Fruit fly (Drosophila melanogaster) whole organism, prepupa: ENCODE results near the gene CG18754.

ENCODE experiments used
- CG10631 ChIP-seq: fragments of 200-800 bp; sonication (Bioruptor generic); optimal IDR thresholded peaks from 2 replicates; lab custom pipeline; 2016; ENCODE audit warnings: missing biosample characterization, missing genetic modification characterization
- CG10669 ChIP-seq: fragments of 200-800 bp; sonication (Bioruptor generic); optimal IDR thresholded peaks from 3 replicates; lab custom pipeline; 2018; ENCODE audit warnings: missing biosample characterization, mild to moderate bottlenecking, missing genetic modification characterization, moderate library complexity
- CG11294 ChIP-seq: fragments of 200-800 bp; sonication (Bioruptor generic); IDR thresholded peaks from 2 replicates; pipeline ENCODE4 v1.3.6; 2022; ENCODE audit warnings: missing biosample characterization, missing genetic modification characterization
- CG11762 ChIP-seq: fragments of 200-800 bp; sonication (Bioruptor generic); optimal IDR thresholded peaks from 3 replicates; lab custom pipeline; 2016; ENCODE audit warnings: missing biosample characterization, missing genetic modification characterization; ENCODE audit not compliant: insufficient read depth
- CG11902 ChIP-seq: fragments of 200-800 bp; sonication (Bioruptor generic); optimal IDR thresholded peaks from 3 replicates; lab custom pipeline; 2016; ENCODE audit warnings: missing biosample characterization, missing genetic modification characterization
- CG15336 ChIP-seq: fragments of 200-800 bp; sonication (Bioruptor generic); IDR thresholded peaks from 2 replicates; pipeline ENCODE4 v1.3.6; 2022; ENCODE audit warnings: missing biosample characterization, missing genetic modification characterization
- CG3032 ChIP-seq: fragments of 200-800 bp; optimal IDR thresholded peaks from 2 replicates; lab custom pipeline; 2019; ENCODE audit warnings: missing biosample characterization, mild to moderate bottlenecking, missing genetic modification characterization, moderate library complexity
- CG31627 ChIP-seq: fragments of 200-800 bp; sonication (Bioruptor generic); optimal IDR thresholded peaks from 3 replicates; lab custom pipeline; 2016; ENCODE audit warnings: missing biosample characterization, missing genetic modification characterization
- CG32006 ChIP-seq: fragments of 200-800 bp; sonication (Bioruptor generic); optimal IDR thresholded peaks from 3 replicates; lab custom pipeline; 2017; ENCODE audit warnings: missing biosample characterization, mild to moderate bottlenecking, missing genetic modification characterization
- CG34406 ChIP-seq: fragments of 200-800 bp; sonication (Bioruptor generic); optimal IDR thresholded peaks from 3 replicates; lab custom pipeline; 2016; ENCODE audit warnings: missing biosample characterization, missing genetic modification characterization
- CG3919 ChIP-seq: fragments of 200-800 bp; sonication (Bioruptor generic); optimal IDR thresholded peaks from 3 replicates; lab custom pipeline; 2016; ENCODE audit warnings: missing biosample characterization, missing genetic modification characterization
- CG6163 ChIP-seq: fragments of 200-800 bp; sonication (Bioruptor generic); IDR thresholded peaks from 3 replicates; pipeline ENCODE4 v1.3.6; 2022; ENCODE audit warnings: missing biosample characterization, missing genetic modification characterization
- CG6792 ChIP-seq: fragments of 200-800 bp; sonication (Bioruptor generic); optimal IDR thresholded peaks from 3 replicates; lab custom pipeline; 2016; ENCODE audit warnings: missing biosample characterization, missing genetic modification characterization
- CG6808 ChIP-seq: fragments of 200-800 bp; sonication (Bioruptor generic); optimal IDR thresholded peaks from 3 replicates; lab custom pipeline; 2017; ENCODE audit warnings: missing biosample characterization, missing genetic modification characterization, mild to moderate bottlenecking, moderate library complexity, missing genetic modification reagents
- CG6854 ChIP-seq: fragments of 200-800 bp; sonication (Bioruptor generic); optimal IDR thresholded peaks from 2 replicates; lab custom pipeline; 2017; ENCODE audit warnings: missing biosample characterization, mild to moderate bottlenecking, missing genetic modification characterization
- CG7368 ChIP-seq: fragments of 200-800 bp; sonication (Bioruptor generic); optimal IDR thresholded peaks from 3 replicates; lab custom pipeline; 2016; ENCODE audit warnings: missing biosample characterization, missing genetic modification characterization
- CG8119 ChIP-seq: fragments of 200-800 bp; sonication (Bioruptor generic); IDR thresholded peaks from 3 replicates; pipeline ENCODE4 v1.3.6; 2022; ENCODE audit warnings: missing biosample characterization, missing genetic modification characterization
- CG8319 ChIP-seq: fragments of 200-800 bp; sonication (Bioruptor generic); optimal IDR thresholded peaks from 3 replicates; lab custom pipeline; 2016; ENCODE audit warnings: missing biosample characterization, missing genetic modification characterization
- CG9139 ChIP-seq: fragments of 200-800 bp; sonication (Bioruptor generic); optimal IDR thresholded peaks from 3 replicates; lab custom pipeline; 2017; ENCODE audit warnings: missing biosample characterization, mild to moderate bottlenecking, missing genetic modification characterization
- Eip75B ChIP-seq: fragments of 200-800 bp; sonication (Bioruptor generic); optimal IDR thresholded peaks from 3 replicates; lab custom pipeline; 2016; ENCODE audit warnings: missing biosample characterization, missing genetic modification characterization
- Eip78C ChIP-seq: fragments of 200-800 bp; sonication (Bioruptor generic); peaks from one replicate; lab custom pipeline; 2016; ENCODE audit warnings: missing biosample characterization, missing genetic modification characterization
- Eip93F ChIP-seq: fragments of 200-800 bp; sonication (Bioruptor generic); optimal IDR thresholded peaks from 2 replicates; lab custom pipeline; 2016; ENCODE audit warnings: missing biosample characterization, mild to moderate bottlenecking, missing genetic modification characterization
- Ets96B ChIP-seq: fragments of 200-800 bp; optimal IDR thresholded peaks from 2 replicates; lab custom pipeline; 2019; ENCODE audit warnings: missing biosample characterization, mild to moderate bottlenecking, missing genetic modification characterization, moderate library complexity
- Gug ChIP-seq: fragments of 200-800 bp; sonication (Bioruptor generic); IDR thresholded peaks from 2 replicates; pipeline ENCODE4 v1.3.6; 2022; ENCODE audit warnings: missing biosample characterization, missing genetic modification characterization
- Hr38 ChIP-seq: sonication (Bioruptor generic); optimal IDR thresholded peaks from 2 replicates; lab custom pipeline; 2016; ENCODE audit warnings: missing biosample characterization, missing genetic modification characterization
- Hr39 ChIP-seq: fragments of 200-800 bp; sonication (Bioruptor generic); optimal IDR thresholded peaks from 2 replicates; lab custom pipeline; 2016; ENCODE audit warnings: missing biosample characterization, missing genetic modification characterization
- Hr4 ChIP-seq: fragments of 200-800 bp; sonication (Bioruptor generic); optimal IDR thresholded peaks from 3 replicates; lab custom pipeline; 2016; ENCODE audit warnings: missing biosample characterization, missing genetic modification characterization
- Lpt ChIP-seq: fragments of 200-800 bp; sonication (Bioruptor generic); optimal IDR thresholded peaks from 3 replicates; lab custom pipeline; 2016; ENCODE audit warnings: missing biosample characterization, missing genetic modification characterization
- Met ChIP-seq: fragments of 200-800 bp; sonication (Bioruptor generic); optimal IDR thresholded peaks from 3 replicates; lab custom pipeline; 2016; ENCODE audit warnings: missing biosample characterization, missing genetic modification characterization
- OdsH ChIP-seq: fragments of 200-800 bp; sonication (Bioruptor generic); optimal IDR thresholded peaks from 3 replicates; lab custom pipeline; 2016; ENCODE audit warnings: missing biosample characterization, missing genetic modification characterization
- Sox102F ChIP-seq: fragments of 200-800 bp; sonication (Bioruptor generic); optimal IDR thresholded peaks from 2 replicates; lab custom pipeline; 2016; ENCODE audit warnings: missing biosample characterization, mild to moderate bottlenecking, missing genetic modification characterization
- Sox14 ChIP-seq: fragments of 200-800 bp; sonication (Bioruptor generic); optimal IDR thresholded peaks from 3 replicates; lab custom pipeline; 2016; ENCODE audit warnings: missing biosample characterization, missing genetic modification characterization
- Sox15 ChIP-seq: fragments of 200-800 bp; sonication (Bioruptor generic); optimal IDR thresholded peaks from 3 replicates; lab custom pipeline; 2016; ENCODE audit warnings: missing biosample characterization, missing genetic modification characterization
- acj6 ChIP-seq: fragments of 200-800 bp; sonication (Bioruptor generic); optimal IDR thresholded peaks from 3 replicates; lab custom pipeline; 2016; ENCODE audit warnings: missing biosample characterization, missing genetic modification characterization
- dac ChIP-seq: fragments of 200-800 bp; sonication (Bioruptor generic); optimal IDR thresholded peaks from 2 replicates; lab custom pipeline; 2017; ENCODE audit warnings: missing biosample characterization, mild to moderate bottlenecking, missing genetic modification characterization
- eg ChIP-seq: fragments of 200-800 bp; sonication (Bioruptor generic); IDR thresholded peaks from 3 replicates; pipeline ENCODE4 v1.3.6; 2022; ENCODE audit warnings: missing biosample characterization, missing genetic modification characterization
- fd59A ChIP-seq: fragments of 200-800 bp; sonication (Bioruptor generic); optimal IDR thresholded peaks from 2 replicates; lab custom pipeline; 2017; ENCODE audit warnings: missing biosample characterization, mild to moderate bottlenecking, missing genetic modification characterization, missing genetic modification reagents
- fd85E ChIP-seq: fragments of 200-800 bp; sonication (Bioruptor generic); optimal IDR thresholded peaks from 3 replicates; lab custom pipeline; 2016; ENCODE audit warnings: missing biosample characterization, missing genetic modification characterization
- fkh ChIP-seq: fragments of 200-800 bp; sonication (Bioruptor generic); optimal IDR thresholded peaks from 3 replicates; lab custom pipeline; 2017; ENCODE audit warnings: missing biosample characterization, mild to moderate bottlenecking, missing genetic modification characterization, moderate library complexity
- lz ChIP-seq: fragments of 200-800 bp; sonication (Bioruptor generic); optimal IDR thresholded peaks from 3 replicates; lab custom pipeline; 2016; ENCODE audit warnings: missing biosample characterization, missing genetic modification characterization
- net ChIP-seq: fragments of 200-800 bp; sonication (Bioruptor generic); optimal IDR thresholded peaks from 3 replicates; lab custom pipeline; 2016; ENCODE audit warnings: missing biosample characterization, missing genetic modification characterization
- pdm3 ChIP-seq: fragments of 200-800 bp; sonication (Bioruptor generic); optimal IDR thresholded peaks from 3 replicates; lab custom pipeline; 2016; ENCODE audit warnings: missing biosample characterization, missing genetic modification characterization
- salr ChIP-seq, 2 experiments: fragments of 200-800 bp; sonication (Bioruptor generic); optimal IDR thresholded peaks; 3 replicates each; lab custom pipeline; 2016 to 2018; ENCODE audit warnings: missing biosample characterization in 2 of 2, missing genetic modification characterization in 2 of 2, mild to moderate bottlenecking in 1 of 2
- ss ChIP-seq, 2 experiments: fragments of 200-800 bp; sonication (Bioruptor generic); optimal IDR thresholded peaks; 2 replicates in 1 of 2; 3 replicates in 1 of 2; lab custom pipeline; 2017 to 2018; ENCODE audit warnings: mild to moderate bottlenecking in 2 of 2, missing biosample characterization in 2 of 2, missing genetic modification characterization in 2 of 2, moderate library complexity in 1 of 2
- svp ChIP-seq: fragments of 200-800 bp; sonication (Bioruptor generic); peaks from one replicate; lab custom pipeline; 2016; ENCODE audit warnings: missing biosample characterization, missing genetic modification characterization
- vri ChIP-seq: fragments of 200-800 bp; sonication (Bioruptor generic); optimal IDR thresholded peaks from 3 replicates; lab custom pipeline; 2016; ENCODE audit warnings: missing biosample characterization, mild to moderate bottlenecking, missing genetic modification characterization

CG18754 gene

dm6 chr3R:23669401-23670216, 14.2 kb upstream of the CG18754 start, which contains the start of gene CG31145 (continued):
- TF ChIP-seq CG6163 (GFP tag; lab: Robert Waterston, UW): peak; percentile 99
- peak; percentile 99 for TF ChIP-seq CG6854
- peak; percentile 100 for TF ChIP-seq dac (GFP tag; lab: Kevin White, UChicago)
- TF ChIP-seq CG32006 (GFP tag; lab: Kevin White, UChicago): peak; percentile 100
- peak; percentile 100 for TF ChIP-seq svp (GFP tag; lab: Kevin White, UChicago)
- peak; percentile 100 for TF ChIP-seq Sox102F
- TF ChIP-seq fkh: peak; percentile 98
- peak; percentile 99 for TF ChIP-seq CG11294
- TF ChIP-seq Hr39 (GFP tag; lab: Kevin White, UChicago): peak; percentile 100
- peak; percentile 100 for TF ChIP-seq CG3919 (GFP tag; lab: Kevin White, UChicago)
- TF ChIP-seq CG7368 (GFP tag; lab: Kevin White, UChicago): peak; percentile 99
- peak; percentile 97 to 99 for TF ChIP-seq ss (GFP tag; optimal IDR thresholded peaks at IDR 0.05; lab: Kevin White, UChicago)
- TF ChIP-seq Hr4 (GFP tag; lab: Kevin White, UChicago): peak; percentile 100
- peak; percentile 100 for TF ChIP-seq net (GFP tag; lab: Kevin White, UChicago)
- TF ChIP-seq, all 60 proteins: peak for 60

- TF ChIP-seq eg (GFP tag; lab: Robert Waterston, UW) (no peak), CG11762 (GFP tag; lab: Kevin White, UChicago) (no peak), Sox14 (GFP tag; lab: Kevin White, UChicago) (no peak), acj6 (GFP tag; lab: Kevin White, UChicago) (no peak), CG10669 (GFP tag; lab: Kevin White, UChicago) (no peak), Eip78C (peak; percentile 73), CG9139 (GFP tag; lab: Kevin White, UChicago) (no peak), Sox15 (GFP tag; lab: Kevin White, UChicago) (peak; percentile 7), CG3032 (no peak), CG7368 (GFP tag; lab: Kevin White, UChicago) (peak; percentile 9), Hr4 (GFP tag; lab: Kevin White, UChicago) (peak; percentile 3), OdsH (peak; percentile 10), fkh (no peak), Hr39 (GFP tag; lab: Kevin White, UChicago) (no peak), CG6808 (no peak), Hr38 (GFP tag; lab: Kevin White, UChicago) (no peak), CG34406 (no peak), fd85E (no peak), Met (no peak), Lpt (GFP tag; lab: Kevin White, UChicago) (no peak), CG32006 (GFP tag; lab: Kevin White, UChicago) (peak; percentile 8), salr (GFP tag; optimal IDR thresholded peaks at IDR 0.05; lab: Kevin White, UChicago) (no peak), CG6792 (GFP tag; lab: Kevin White, UChicago) (no peak), pdm3 (peak; percentile 14), ss (GFP tag; optimal IDR thresholded peaks at IDR 0.05; lab: Kevin White, UChicago) (no peak)
Measured at dm6 chr3R:23673084-23673483, 10.8 kb upstream of the CG18754 start.

DNA sequence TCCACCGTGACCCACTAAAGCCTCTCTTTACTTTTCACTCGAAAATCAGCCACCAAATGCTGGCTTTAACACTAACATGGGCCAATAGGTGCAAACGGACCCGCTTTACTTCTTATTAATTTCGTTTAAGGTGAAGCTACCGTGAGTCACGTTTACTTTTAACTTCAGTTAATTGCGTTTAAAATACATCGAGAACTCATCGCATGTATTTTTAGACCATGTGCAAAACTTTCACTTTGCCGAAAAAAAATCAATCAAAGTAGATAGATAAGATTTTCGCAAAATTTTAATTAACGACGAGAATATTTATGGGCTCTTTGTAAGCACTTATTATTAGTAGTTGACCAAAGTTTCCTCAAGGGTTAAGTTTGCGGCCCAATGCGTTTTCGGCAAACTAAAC, 9.5 kb upstream of the CG18754 start:
- TF ChIP-seq salr (GFP tag; optimal IDR thresholded peaks at IDR 0.05; lab: Kevin White, UChicago) (no peak), Gug (no peak), CG3032 (no peak), Eip93F (GFP tag; lab: Kevin White, UChicago) (no peak), fd59A (GFP tag; lab: Kevin White, UChicago) (no peak), acj6 (GFP tag; lab: Kevin White, UChicago) (no peak), Eip75B (peak; percentile 55), Ets96B (tag; lab: Kevin White, UChicago) (no peak), CG11294 (no peak), CG11902 (GFP tag; lab: Kevin White, UChicago) (no peak), fkh (no peak), Met (peak; percentile 32), pdm3 (peak; percentile 35), CG15336 (peak; percentile 59), CG11762 (GFP tag; lab: Kevin White, UChicago) (no peak), Hr38 (GFP tag; lab: Kevin White, UChicago) (no peak), CG31627 (peak; percentile 24), CG10631 (no peak), vri (GFP tag; lab: Kevin White, UChicago) (no peak), CG8319 (GFP tag; lab: Kevin White, UChicago) (no peak), CG34406 (peak; percentile 44), CG8119 (GFP tag; lab: Robert Waterston, UW) (peak; percentile 37; the same call in 1 of the 3 replicates), CG7368 (GFP tag; lab: Kevin White, UChicago) (no peak), lz (peak; percentile 25), CG6163 (GFP tag; lab: Robert Waterston, UW) (no peak)
